Worm (Caenorhabditis elegans): Measurements from ENCODE around the gene ZK354.7.
"Not testable (repeated sequence)": the region's sequence is repeated elsewhere in the genome, so short reads cannot be mapped to it uniquely, and the experiment has no call there.

ce11 chrIV:5313011-5313410, 10.1 kb upstream of the ZK354.7 start, which contains the start of the genes msp-59 and ZK354.2:
- TF ChIP-seq fkh-10 (GFP tag; optimal IDR thresholded peaks at IDR 0.05); nhr-76 (tag; optimal IDR thresholded peaks at IDR 0.05); aly-2 (tag; optimal IDR thresholded peaks at IDR 0.05); snpc-4 (tag; optimal IDR thresholded peaks at IDR 0.05); pha-4 (tag; optimal IDR thresholded peaks at IDR 0.05); sea-2 (GFP tag; optimal IDR thresholded peaks at IDR 0.05): not testable (repeated sequence)
